Worm (Caenorhabditis elegans) whole organism, L2 larva: Measurements from ENCODE around the gene pepm-1.
"Not testable (repeated sequence)": the region's sequence is repeated elsewhere in the genome, so short reads cannot be mapped to it uniquely, and the experiment has no call there.

Source experiments
- F13H6.1 ChIP-seq: sonication (generic microtip); optimal IDR thresholded peaks from 2 replicates; lab custom pipeline; 2016; ENCODE audit warnings: missing genetic modification characterization, missing compliant biosample characterization
- R02D3.7 ChIP-seq: fragments of 150-350 bp; optimal IDR thresholded peaks from 2 replicates; lab custom pipeline; 2014; ENCODE audit warnings: missing biosample characterization, missing genetic modification characterization
- Y55F3AM.14 ChIP-seq: fragments of 200-800 bp; sonication (Bioruptor generic); optimal IDR thresholded peaks from 2 replicates; lab custom pipeline; 2018; ENCODE audit warnings: mild to moderate bottlenecking, missing genetic modification characterization, missing compliant biosample characterization
- ZK546.5 ChIP-seq: sonication (generic microtip); optimal IDR thresholded peaks from 2 replicates; lab custom pipeline; 2017; ENCODE audit warnings: missing biosample characterization, missing genetic modification characterization
- alr-1 ChIP-seq: fragments of 150-350 bp; optimal IDR thresholded peaks from 2 replicates; lab custom pipeline; 2014; ENCODE audit warnings: missing biosample characterization, missing genetic modification characterization
- aly-2 ChIP-seq: fragments of 150-350 bp; optimal IDR thresholded peaks from 2 replicates; lab custom pipeline; 2014; ENCODE audit warnings: missing biosample characterization, missing genetic modification characterization
- blmp-1 ChIP-seq: sonication (generic microtip); optimal IDR thresholded peaks from 2 replicates; lab custom pipeline; 2017; ENCODE audit warnings: missing genetic modification characterization, mild to moderate bottlenecking, missing compliant biosample characterization, antibody characterized with exemption, moderate library complexity; ENCODE audit not compliant: insufficient read depth
- ceh-16 ChIP-seq: fragments of 150-350 bp; optimal IDR thresholded peaks from 2 replicates; lab custom pipeline; 2014; ENCODE audit warnings: missing biosample characterization, missing genetic modification characterization
- ceh-82 ChIP-seq: fragments of 150-350 bp; optimal IDR thresholded peaks from 2 replicates; lab custom pipeline; 2014; ENCODE audit warnings: missing biosample characterization, missing genetic modification characterization
- dmd-4 ChIP-seq: sonication (generic microtip); optimal IDR thresholded peaks from 2 replicates; lab custom pipeline; 2017; ENCODE audit warnings: missing biosample characterization, missing genetic modification characterization
- egl-27 ChIP-seq: sonication (generic microtip); optimal IDR thresholded peaks from 3 replicates; lab custom pipeline; 2017; ENCODE audit warnings: missing biosample characterization, missing genetic modification reagents, missing genetic modification characterization
- elt-1 ChIP-seq: fragments of 150-350 bp; optimal IDR thresholded peaks from 2 replicates; lab custom pipeline; 2014; ENCODE audit warnings: missing biosample characterization, missing genetic modification characterization
- fos-1 ChIP-seq: fragments of 150-350 bp; optimal IDR thresholded peaks from 2 replicates; lab custom pipeline; 2014; ENCODE audit warnings: missing biosample characterization, missing genetic modification characterization
- gmeb-1 ChIP-seq: fragments of 150-350 bp; optimal IDR thresholded peaks from 2 replicates; lab custom pipeline; 2014; ENCODE audit warnings: missing biosample characterization, missing genetic modification characterization
- lin-11 ChIP-seq: fragments of 150-350 bp; sonication (generic microtip); optimal IDR thresholded peaks from 2 replicates; lab custom pipeline; 2014; ENCODE audit warnings: missing biosample characterization, missing genetic modification characterization, inconsistent platforms, mixed read lengths
- lsy-2 ChIP-seq, 2 experiments: fragments of 150-350 bp in 1 of 2; sonication (generic microtip) in 1 of 2; optimal IDR thresholded peaks; 2 replicates each; lab custom pipeline; 2014 to 2017; ENCODE audit warnings: missing biosample characterization in 2 of 2, missing genetic modification characterization in 2 of 2
- mbf-1 ChIP-seq: sonication (generic microtip); optimal IDR thresholded peaks from 2 replicates; lab custom pipeline; 2017; ENCODE audit warnings: missing biosample characterization, missing genetic modification characterization
- mdl-1 ChIP-seq, 2 experiments: fragments of 150-350 bp in 1 of 2; sonication (generic microtip) in 1 of 2; optimal IDR thresholded peaks; 2 replicates each; lab custom pipeline; 2017; ENCODE audit warnings: missing biosample characterization in 2 of 2, missing genetic modification characterization in 2 of 2
- nhr-10 ChIP-seq: sonication (generic microtip); optimal IDR thresholded peaks from 2 replicates; lab custom pipeline; 2017; ENCODE audit warnings: missing biosample characterization, missing genetic modification characterization
- nhr-11 ChIP-seq: fragments of 150-350 bp; optimal IDR thresholded peaks from 2 replicates; lab custom pipeline; 2014; ENCODE audit warnings: missing biosample characterization, missing genetic modification characterization
- nhr-21 ChIP-seq: fragments of 150-350 bp; optimal IDR thresholded peaks from 2 replicates; lab custom pipeline; 2014; ENCODE audit warnings: missing biosample characterization, missing genetic modification characterization
- nhr-237 ChIP-seq: fragments of 150-350 bp; optimal IDR thresholded peaks from 2 replicates; lab custom pipeline; 2014; ENCODE audit warnings: missing biosample characterization, missing genetic modification characterization
- nhr-25 ChIP-seq: fragments of 150-350 bp; sonication (generic microtip); optimal IDR thresholded peaks from 3 replicates; lab custom pipeline; 2014; ENCODE audit warnings: missing biosample characterization, missing genetic modification characterization
- skn-1 ChIP-seq: sonication (generic microtip); optimal IDR thresholded peaks from 2 replicates; lab custom pipeline; 2017; ENCODE audit warnings: missing biosample characterization, missing genetic modification characterization
- sma-9 ChIP-seq, 2 experiments: fragments of 150-350 bp in 1 of 2; sonication (generic microtip) in 1 of 2; optimal IDR thresholded peaks; 2 replicates each; lab custom pipeline; 2014 to 2016; ENCODE audit warnings: missing genetic modification characterization in 2 of 2, mild to moderate bottlenecking in 1 of 2, missing biosample characterization in 1 of 2, missing compliant biosample characterization in 1 of 2, missing genetic modification reagents in 1 of 2, moderate library complexity in 1 of 2
- unc-39 ChIP-seq: fragments of 150-350 bp; optimal IDR thresholded peaks from 2 replicates; lab custom pipeline; 2014; ENCODE audit warnings: missing biosample characterization, missing genetic modification characterization
- unc-55 ChIP-seq: fragments of 150-350 bp; sonication (generic microtip); optimal IDR thresholded peaks from 3 replicates; lab custom pipeline; 2014; ENCODE audit warnings: missing biosample characterization, missing genetic modification reagents, missing genetic modification characterization
- zag-1 ChIP-seq: fragments of 150-350 bp; optimal IDR thresholded peaks from 2 replicates; lab custom pipeline; 2014; ENCODE audit warnings: missing biosample characterization, missing genetic modification characterization
- ztf-1 ChIP-seq: fragments of 200-800 bp; sonication (Bioruptor generic); conservative IDR thresholded peaks from 2 replicates; pipeline ENCODE4 v1.3.6; 2022; ENCODE audit warnings: missing genetic modification characterization, missing compliant biosample characterization
- ztf-11 ChIP-seq: sonication (generic microtip); optimal IDR thresholded peaks from 2 replicates; lab custom pipeline; 2017; ENCODE audit warnings: missing biosample characterization, missing genetic modification characterization

Gene pepm-1

ce11 chrV:14301076-14301475 lies 27.8 kb upstream of the pepm-1 start, which contains the start of gene F14D7.6:
Gene F14D7.6, plus strand, starts transcription at chrV:14301413.
- TF ChIP-seq gmeb-1 (tag; lab: Kevin White, UChicago) (no peak), blmp-1 (tag; lab: Kevin White, UChicago) (no peak), alr-1 (tag; lab: Kevin White, UChicago) (no peak), R02D3.7 (tag; lab: Kevin White, UChicago) (no peak), zag-1 (tag; lab: Kevin White, UChicago) (no peak), fos-1 (tag; lab: Kevin White, UChicago) (peak; percentile 52), mbf-1 (tag; lab: Kevin White, UChicago) (no peak), lsy-2 (tag; optimal IDR thresholded peaks at IDR 0.05; lab: Kevin White, UChicago) (no peak), mdl-1 (tag; optimal IDR thresholded peaks at IDR 0.05; lab: Kevin White, UChicago) (no peak)

ce11 chrV:14306771-14307170 lies 22.1 kb upstream of the pepm-1 start, which contains the start of gene spig-4:
Gene spig-4, minus strand, starts transcription at chrV:14306871.
- TF ChIP-seq ztf-11 (tag; lab: Kevin White, UChicago); Y55F3AM.14; fos-1 (tag; lab: Kevin White, UChicago): not testable (repeated sequence)

ce11 chrV:14308164-14308563 lies 20.7 kb upstream of the pepm-1 start, which contains the start of gene spig-5:
Gene spig-5, plus strand, starts transcription at chrV:14308464.
- TF ChIP-seq blmp-1, skn-1, nhr-25 (tag; lab: Kevin White, UChicago): not testable (repeated sequence)

ce11 chrV:14309632-14310031 lies 19.3 kb upstream of the pepm-1 start, which contains the start of gene F14D7.14:
Gene F14D7.14, plus strand, starts transcription at chrV:14309932.
- TF ChIP-seq unc-39 (tag; lab: Kevin White, UChicago); gmeb-1 (tag; lab: Kevin White, UChicago); ztf-1 (GFP tag; lab: Robert Waterston, UW): not testable (repeated sequence)

ce11 chrV:14311115-14311514 lies 17.8 kb upstream of the pepm-1 start, which contains the start of gene ddn-3:
Gene ddn-3, minus strand, starts transcription at chrV:14311215.
- TF ChIP-seq nhr-11 = no peak
- no peak for TF ChIP-seq lin-11 (tag; lab: Kevin White, UChicago)
- TF ChIP-seq, all 48 proteins: peak for 0

ce11 chrV:14312695-14313094 lies 16.2 kb upstream of the pepm-1 start, which contains the start of gene F14D7.8:
Gene F14D7.8, minus strand, starts transcription at chrV:14312795.
- no peak for TF ChIP-seq F13H6.1

- TF ChIP-seq elt-1 (no peak), nhr-11 (no peak), egl-27 (tag; lab: Kevin White, UChicago) (no peak), Y55F3AM.14 (no peak), nhr-237 (tag; lab: Kevin White, UChicago) (no peak), aly-2 (tag; lab: Kevin White, UChicago) (no peak), ceh-16 (no peak), ztf-1 (GFP tag; lab: Robert Waterston, UW) (no peak), nhr-21 (no peak)
These were observed 14.7 kb upstream of the pepm-1 start, which contains the start of gene F47B8.1 for ce11 chrV:14314236-14314635. Gene F47B8.1, minus strand, starts transcription at chrV:14314336.

- TF ChIP-seq egl-27 (tag; lab: Kevin White, UChicago) (no peak), ZK546.5 (tag; lab: Kevin White, UChicago) (no peak), F13H6.1 (no peak), nhr-25 (tag; lab: Kevin White, UChicago) (no peak), aly-2 (tag; lab: Kevin White, UChicago) (no peak), sma-9 (GFP tag; optimal IDR thresholded peaks at IDR 0.05; lab: Kevin White, UChicago) (no peak), sma-9 (tag; optimal IDR thresholded peaks at IDR 0.05; lab: Kevin White, UChicago) (no peak), alr-1 (tag; lab: Kevin White, UChicago) (no peak), dmd-4 (tag; lab: Kevin White, UChicago) (no peak), nhr-11 (no peak), unc-55 (GFP tag; lab: Kevin White, UChicago) (no peak), unc-39 (tag; lab: Kevin White, UChicago) (no peak), ceh-82 (tag; lab: Kevin White, UChicago) (no peak), nhr-10 (tag; lab: Kevin White, UChicago) (no peak), skn-1 (tag; lab: Kevin White, UChicago) (no peak), elt-1 (no peak), R02D3.7 (tag; lab: Kevin White, UChicago) (no peak)
These were observed 12.4 kb upstream of the pepm-1 start, which contains the start of gene F47B8.2 for ce11 chrV:14316525-14316924. Gene F47B8.2, minus strand, starts transcription at chrV:14316625.
